Worm (Caenorhabditis elegans): ENCODE data around the gene unc-52.

ce11 chrII:14673636-14674035 is 10.6 kb downstream of the unc-52 start:
- TF ChIP-seq ZK546.5 (tag; optimal IDR thresholded peaks at IDR 0.05) (no peak), lsy-2 (tag; optimal IDR thresholded peaks at IDR 0.05) (no peak), snpc-4 (tag; optimal IDR thresholded peaks at IDR 0.05) (no peak), gmeb-1 (tag; optimal IDR thresholded peaks at IDR 0.05) (no peak)
